Worm (Caenorhabditis elegans) whole organism, young adult: ENCODE results near the gene sul-1.

Source experiments
- B0019.2 ChIP-seq: fragments of 200-800 bp; sonication (Bioruptor generic); conservative IDR thresholded peaks from 2 replicates; pipeline ENCODE4 v1.3.6; 2022; ENCODE audit warnings: missing genetic modification reagents, missing genetic modification characterization, missing compliant biosample characterization
- B0261.1 ChIP-seq: sonication (generic microtip); optimal IDR thresholded peaks from 2 replicates; lab custom pipeline; 2016; ENCODE audit warnings: mild to moderate bottlenecking, missing genetic modification characterization, moderate library complexity, missing compliant biosample characterization
- F49E8.2 ChIP-seq: sonication (generic microtip); optimal IDR thresholded peaks from 3 replicates; lab custom pipeline; 2017; ENCODE audit warnings: missing genetic modification characterization, mild to moderate bottlenecking, missing compliant biosample characterization, antibody characterized with exemption, moderate library complexity; ENCODE audit not compliant: insufficient read depth
- F52B5.7 ChIP-seq: sonication (generic microtip); optimal IDR thresholded peaks from 2 replicates; lab custom pipeline; 2016; ENCODE audit warnings: mild to moderate bottlenecking, missing genetic modification characterization, missing compliant biosample characterization
- Y53F4B.3 ChIP-seq: fragments of 200-800 bp; sonication (Bioruptor generic); IDR thresholded peaks from 2 replicates; pipeline ENCODE4 v1.3.6; 2022; ENCODE audit warnings: missing genetic modification reagents, missing genetic modification characterization, missing compliant biosample characterization
- attf-5 ChIP-seq: fragments of 200-800 bp; sonication (Bioruptor generic); optimal IDR thresholded peaks from 2 replicates; lab custom pipeline; 2018; ENCODE audit warnings: mild to moderate bottlenecking, missing genetic modification characterization, missing compliant biosample characterization
- attf-6 ChIP-seq: fragments of 200-800 bp; sonication (Bioruptor generic); IDR thresholded peaks from 2 replicates; pipeline ENCODE4 v1.3.6; 2022; ENCODE audit warnings: missing genetic modification reagents, missing genetic modification characterization, missing compliant biosample characterization
- die-1 ChIP-seq: sonication (generic microtip); optimal IDR thresholded peaks from 2 replicates; lab custom pipeline; 2016; ENCODE audit warnings: missing genotype, mild to moderate bottlenecking, missing genetic modification characterization, missing compliant biosample characterization
- dox-1 ChIP-seq: fragments of 200-800 bp; sonication (Bioruptor generic); IDR thresholded peaks from 2 replicates; pipeline ENCODE4 v1.3.6; 2022; ENCODE audit warnings: missing genetic modification reagents, missing genetic modification characterization, missing compliant biosample characterization
- ekl-4 ChIP-seq: fragments of 200-800 bp; sonication (Bioruptor generic); IDR thresholded peaks from 2 replicates; pipeline ENCODE4 v1.3.6; 2022; ENCODE audit warnings: missing genetic modification reagents, missing genetic modification characterization, missing compliant biosample characterization
- hlh-12 ChIP-seq: sonication (generic microtip); optimal IDR thresholded peaks from 2 replicates; lab custom pipeline; 2016; ENCODE audit warnings: missing genetic modification characterization, missing compliant biosample characterization
- hmg-20 ChIP-seq: fragments of 200-800 bp; sonication (Bioruptor generic); IDR thresholded peaks from 2 replicates; pipeline ENCODE4 v1.3.6; 2022; ENCODE audit warnings: missing genetic modification reagents, missing genetic modification characterization, missing compliant biosample characterization
- lag-1 ChIP-seq: fragments of 200-800 bp; sonication (Bioruptor generic); IDR thresholded peaks from 2 replicates; pipeline ENCODE4 v1.3.6; 2022; ENCODE audit warnings: missing genetic modification reagents, missing genetic modification characterization, missing compliant biosample characterization
- let-526 ChIP-seq: fragments of 200-800 bp; sonication (Bioruptor generic); IDR thresholded peaks from 2 replicates; pipeline ENCODE4 v1.3.6; 2022; ENCODE audit warnings: missing genetic modification reagents, missing genetic modification characterization, missing compliant biosample characterization
- lin-26 ChIP-seq: fragments of 200-800 bp; sonication (Bioruptor generic); IDR thresholded peaks from 2 replicates; pipeline ENCODE4 v1.3.6; 2022; ENCODE audit warnings: missing genetic modification reagents, missing genetic modification characterization, missing compliant biosample characterization
- lin-35 ChIP-seq, 3 experiments: fragments of 150-350 bp in 2 of 3; sonication (generic microtip) in 1 of 3; optimal IDR thresholded peaks; 2 replicates each; lab custom pipeline; 2014 to 2018; ENCODE audit warnings: missing biosample characterization in 3 of 3, missing genetic modification characterization in 3 of 3, missing genetic modification reagents in 3 of 3
- lsy-27 ChIP-seq: sonication (generic microtip); optimal IDR thresholded peaks from 2 replicates; lab custom pipeline; 2017; ENCODE audit warnings: missing genetic modification characterization, mild to moderate bottlenecking, missing compliant biosample characterization, antibody characterized with exemption, missing genotype, borderline replicate concordance; ENCODE audit not compliant: insufficient read depth
- madf-6 ChIP-seq: fragments of 200-800 bp; sonication (Bioruptor generic); IDR thresholded peaks from 2 replicates; pipeline ENCODE4 v1.3.6; 2022; ENCODE audit warnings: missing genetic modification reagents, missing genetic modification characterization, missing compliant biosample characterization
- madf-8 ChIP-seq: fragments of 200-800 bp; sonication (Bioruptor generic); conservative IDR thresholded peaks from 2 replicates; pipeline ENCODE4 v1.3.6; 2022; ENCODE audit warnings: missing genetic modification reagents, missing genetic modification characterization, missing compliant biosample characterization
- nfya-1 ChIP-seq: sonication (generic microtip); optimal IDR thresholded peaks from 2 replicates; lab custom pipeline; 2017; ENCODE audit warnings: antibody characterized with exemption, missing compliant biosample characterization, missing genetic modification characterization, borderline replicate concordance; ENCODE audit not compliant: insufficient read depth
- nfyb-1 ChIP-seq: fragments of 200-800 bp; sonication (Bioruptor generic); IDR thresholded peaks from 2 replicates; pipeline ENCODE4 v1.3.6; 2022; ENCODE audit warnings: missing genetic modification reagents, missing genetic modification characterization, missing compliant biosample characterization
- nhr-80 ChIP-seq: sonication (generic microtip); optimal IDR thresholded peaks from 2 replicates; lab custom pipeline; 2016; ENCODE audit warnings: missing genetic modification characterization, missing compliant biosample characterization
- pbrm-1 ChIP-seq: fragments of 200-800 bp; sonication (Bioruptor generic); IDR thresholded peaks from 2 replicates; pipeline ENCODE4 v1.3.6; 2022; ENCODE audit warnings: missing genetic modification reagents, missing genetic modification characterization, missing compliant biosample characterization
- rec-8 ChIP-seq, 2 experiments: sonication (generic microtip); optimal IDR thresholded peaks; 2 replicates each; lab custom pipeline; 2016; ENCODE audit warnings: mild to moderate bottlenecking in 2 of 2, missing genetic modification characterization in 2 of 2, missing genetic modification reagents in 2 of 2, missing genotype in 2 of 2, missing biosample characterization in 1 of 2, missing compliant biosample characterization in 1 of 2, moderate library complexity in 1 of 2
- snpc-1.1 ChIP-seq: sonication (generic microtip); optimal IDR thresholded peaks from 2 replicates; lab custom pipeline; 2017; ENCODE audit warnings: missing genetic modification characterization, mild to moderate bottlenecking, missing compliant biosample characterization, antibody characterized with exemption, moderate library complexity, missing genotype, missing genetic modification reagents; ENCODE audit not compliant: insufficient read depth
- snpc-1.3 ChIP-seq: sonication (generic microtip); optimal IDR thresholded peaks from 2 replicates; lab custom pipeline; 2017; ENCODE audit warnings: missing genetic modification characterization, mild to moderate bottlenecking, missing compliant biosample characterization, antibody characterized with exemption, moderate library complexity, missing genotype, missing genetic modification reagents; ENCODE audit not compliant: insufficient read depth
- somi-1 ChIP-seq: fragments of 200-800 bp; sonication (Bioruptor generic); optimal IDR thresholded peaks from 2 replicates; lab custom pipeline; 2018; ENCODE audit warnings: mild to moderate bottlenecking, missing genetic modification characterization, missing compliant biosample characterization
- xnd-1 ChIP-seq: sonication (generic microtip); optimal IDR thresholded peaks from 2 replicates; lab custom pipeline; 2016; ENCODE audit warnings: missing genotype, missing genetic modification reagents, missing genetic modification characterization, missing compliant biosample characterization
- ztf-22 ChIP-seq: fragments of 200-800 bp; sonication (Bioruptor generic); optimal IDR thresholded peaks from 2 replicates; lab custom pipeline; 2018; ENCODE audit warnings: mild to moderate bottlenecking, missing genetic modification characterization, moderate library complexity, missing compliant biosample characterization
- ztf-25 ChIP-seq: fragments of 200-800 bp; sonication (Bioruptor generic); IDR thresholded peaks from 2 replicates; pipeline ENCODE4 v1.3.6; 2022; ENCODE audit warnings: missing genetic modification reagents, missing genetic modification characterization, missing compliant biosample characterization
- ztf-26 ChIP-seq: sonication (generic microtip); optimal IDR thresholded peaks from 2 replicates; lab custom pipeline; 2017; ENCODE audit warnings: missing genetic modification characterization, missing compliant biosample characterization
- ztf-28 ChIP-seq: fragments of 200-800 bp; sonication (Bioruptor generic); IDR thresholded peaks from 2 replicates; pipeline ENCODE4 v1.3.6; 2022; ENCODE audit warnings: missing genetic modification reagents, missing genetic modification characterization, missing compliant biosample characterization

Gene sul-1

DNA sequence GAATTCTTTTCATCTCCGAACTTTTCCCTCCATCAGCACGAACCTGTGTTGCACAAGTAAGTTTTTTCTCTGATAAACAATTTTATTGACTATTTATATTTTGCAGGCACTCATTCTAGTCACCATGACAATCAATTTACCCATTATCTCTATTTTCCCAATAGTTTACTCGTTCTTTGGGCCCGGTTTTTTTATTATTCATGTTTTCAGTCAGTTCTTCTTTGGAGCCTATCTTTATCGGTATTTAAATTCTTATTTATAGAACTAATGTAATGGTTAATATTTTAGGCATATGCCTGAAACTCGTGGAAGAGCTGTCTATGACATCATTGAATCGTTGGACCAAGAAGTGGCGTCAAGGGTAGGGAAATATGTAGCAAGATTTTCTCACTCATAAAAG is 14.3 kb upstream of the sul-1 start:
- no peak for TF ChIP-seq die-1 (tag; lab: Kevin White, UChicago)
- TF ChIP-seq lin-35 (GFP tag; optimal IDR thresholded peaks at IDR 0.05; lab: Kevin White, UChicago) = no peak
- TF ChIP-seq Y53F4B.3 (GFP tag; lab: Robert Waterston, UW) = no peak
- TF ChIP-seq lin-26 (GFP tag; lab: Robert Waterston, UW) = no peak
- TF ChIP-seq hlh-12 (tag; lab: Kevin White, UChicago) = no peak
- no peak for TF ChIP-seq snpc-1.3
- TF ChIP-seq madf-6 (GFP tag; lab: Robert Waterston, UW) = no peak
- TF ChIP-seq, all 124 proteins: peak for 0

ce11 chrX:3283189-3283588 is 12.5 kb upstream of the sul-1 start:
- TF ChIP-seq snpc-1.1 (tag; lab: Kevin White, UChicago) (no peak), F49E8.2 (no peak), rec-8 (tag; optimal IDR thresholded peaks at IDR 0.05; lab: Kevin White, UChicago) (no peak), nhr-80 (tag; lab: Kevin White, UChicago) (peak; percentile 57), B0019.2 (GFP tag; lab: Robert Waterston, UW) (no peak)

DNA sequence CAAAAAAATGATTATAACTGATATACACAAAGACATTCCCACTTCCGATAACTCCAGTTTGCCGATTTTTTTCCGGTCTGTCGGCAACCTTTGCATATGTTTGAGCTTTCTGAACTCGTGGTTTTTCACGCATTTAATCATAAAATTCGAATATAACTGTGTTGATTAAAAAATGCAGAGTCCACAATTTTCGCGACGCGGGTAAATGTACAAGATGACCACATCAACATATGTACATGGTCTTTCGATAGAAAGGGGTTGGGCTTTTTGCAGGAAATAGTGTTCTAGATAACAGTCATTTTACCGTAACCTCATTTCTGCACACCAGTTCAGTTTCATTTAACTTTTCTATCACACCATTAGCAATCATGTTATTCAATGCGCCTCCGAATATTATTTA is 11.6 kb upstream of the sul-1 start, which contains the start of gene K09C4.5:
Gene K09C4.5, plus strand, starts transcription at position 326 of the 400 bp plus-strand sequence.
- TF ChIP-seq somi-1 (GFP tag; lab: Kevin White, UChicago) (no peak), lag-1 (GFP tag; lab: Robert Waterston, UW) (no peak), ztf-25 (no peak), let-526 (GFP tag; lab: Robert Waterston, UW) (no peak), B0261.1 (tag; lab: Kevin White, UChicago) (no peak)

- TF ChIP-seq ekl-4 (GFP tag; lab: Robert Waterston, UW) (no peak), attf-5 (GFP tag; lab: Kevin White, UChicago) (no peak), ztf-26 (tag; lab: Kevin White, UChicago) (no peak), xnd-1 (no peak), nfyb-1 (GFP tag; lab: Robert Waterston, UW) (no peak), Y53F4B.3 (GFP tag; lab: Robert Waterston, UW) (no peak), dox-1 (GFP tag; lab: Robert Waterston, UW) (no peak), die-1 (tag; lab: Kevin White, UChicago) (no peak), F52B5.7 (tag; lab: Kevin White, UChicago) (no peak), lsy-27 (tag; lab: Kevin White, UChicago) (no peak), pbrm-1 (GFP tag; lab: Robert Waterston, UW) (no peak), nfya-1 (tag; lab: Kevin White, UChicago) (no peak), ztf-22 (GFP tag; lab: Kevin White, UChicago) (no peak), ztf-28 (GFP tag; lab: Robert Waterston, UW) (no peak), madf-8 (GFP tag; lab: Robert Waterston, UW) (no peak)
Measured at ce11 chrX:3280130-3280529, 9.4 kb upstream of the sul-1 start, which contains the start of gene K09C4.10. Gene K09C4.10, minus strand, starts transcription at chrX:3280230.

ce11 chrX:3272580-3272979 is 1.9 kb upstream of the sul-1 start, which contains the start of gene K09C4.7:
Gene K09C4.7, plus strand, starts transcription at chrX:3272880.
- TF ChIP-seq attf-6 (GFP tag; lab: Robert Waterston, UW) = no peak
- TF ChIP-seq madf-6 (GFP tag; lab: Robert Waterston, UW) = no peak
- no peak for TF ChIP-seq hmg-20 (GFP tag; lab: Robert Waterston, UW)
